Worm (Caenorhabditis elegans) whole organism, L4/young adult: Measurements from ENCODE around the gene wht-5.
"Not testable (repeated sequence)": the region's sequence is repeated elsewhere in the genome, so short reads cannot be mapped to it uniquely, and the experiment has no call there.

Experiments used
- W03F9.2 ChIP-seq: fragments of 150-350 bp; optimal IDR thresholded peaks from 2 replicates; lab custom pipeline; 2014; ENCODE audit warnings: missing biosample characterization, missing genetic modification characterization
- dao-5 ChIP-seq: sonication (generic microtip); optimal IDR thresholded peaks from 2 replicates; lab custom pipeline; 2016; ENCODE audit warnings: missing genotype, missing genetic modification characterization, moderate library complexity, missing compliant biosample characterization
- him-1 ChIP-seq: sonication (generic microtip); optimal IDR thresholded peaks from 2 replicates; lab custom pipeline; 2016; ENCODE audit warnings: missing genotype, missing genetic modification reagents, missing genetic modification characterization, missing compliant biosample characterization

Gene wht-5

ce11 chrIV:12336893-12337627, at the start of gene wht-5, which contains the start of gene F19B6.10:
TSS of gene wht-5 (plus strand) at chrIV:12337577.
TSS of gene F19B6.10 (plus strand) at chrIV:12337193.
- TF ChIP-seq dao-5 (no peak), W03F9.2 (tag; lab: Kevin White, UChicago) (no peak), him-1 (tag; lab: Kevin White, UChicago) (no peak)

- no peak for TF ChIP-seq W03F9.2 (tag; lab: Kevin White, UChicago)
- no peak for TF ChIP-seq dao-5
- no peak for TF ChIP-seq him-1 (tag; lab: Kevin White, UChicago)
Measured at ce11 chrIV:12287628-12288027, 49.7 kb upstream of the wht-5 start, which contains the start of gene erl-1. TSS of gene erl-1 (plus strand) at chrIV:12287928.

ce11 chrIV:12289149-12289548, 48.2 kb upstream of the wht-5 start, which contains the start of gene C42C1.9:
TSS of gene C42C1.9 (plus strand) at chrIV:12289449.
- TF ChIP-seq W03F9.2 (tag; lab: Kevin White, UChicago) (no peak), dao-5 (no peak), him-1 (tag; lab: Kevin White, UChicago) (no peak)

- TF ChIP-seq W03F9.2 (tag; lab: Kevin White, UChicago) (no peak), him-1 (tag; lab: Kevin White, UChicago) (no peak), dao-5 (no peak)
Measured at ce11 chrIV:12290744-12291143, 46.6 kb upstream of the wht-5 start, which contains the start of gene C42C1.8. TSS of gene C42C1.8 (plus strand) at chrIV:12291044.

ce11 chrIV:12301161-12301560, 36.2 kb upstream of the wht-5 start, which contains the start of gene oac-59:
TSS of gene oac-59 (minus strand) at chrIV:12301261.
- TF ChIP-seq W03F9.2 (tag; lab: Kevin White, UChicago) (no peak), him-1 (tag; lab: Kevin White, UChicago) (no peak)

ce11 chrIV:12302885-12303284, 34.5 kb upstream of the wht-5 start:
- no peak for TF ChIP-seq dao-5
- TF ChIP-seq him-1 (tag; lab: Kevin White, UChicago) = no peak
- TF ChIP-seq W03F9.2 (tag; lab: Kevin White, UChicago) = no peak

ce11 chrIV:12304750-12305149, 32.6 kb upstream of the wht-5 start:
- TF ChIP-seq dao-5 (no peak), W03F9.2 (tag; lab: Kevin White, UChicago) (no peak), him-1 (tag; lab: Kevin White, UChicago) (no peak)

- TF ChIP-seq W03F9.2 (tag; lab: Kevin White, UChicago) (no peak), him-1 (tag; lab: Kevin White, UChicago) (no peak), dao-5 (no peak)
Measured at ce11 chrIV:12305956-12306355, 31.4 kb upstream of the wht-5 start.

ce11 chrIV:12307720-12308119, 29.7 kb upstream of the wht-5 start, which contains the start of gene oac-57:
TSS of gene oac-57 (minus strand) at chrIV:12307820.
- no peak for TF ChIP-seq dao-5
- no peak for TF ChIP-seq him-1 (tag; lab: Kevin White, UChicago)
- TF ChIP-seq W03F9.2 (tag; lab: Kevin White, UChicago) = no peak

ce11 chrIV:12311597-12311996, 25.8 kb upstream of the wht-5 start, which contains the start of gene oac-58:
TSS of gene oac-58 (minus strand) at chrIV:12311697.
- no peak for TF ChIP-seq W03F9.2 (tag; lab: Kevin White, UChicago)
- no peak for TF ChIP-seq dao-5
- no peak for TF ChIP-seq him-1 (tag; lab: Kevin White, UChicago)

- TF ChIP-seq dao-5; him-1 (tag; lab: Kevin White, UChicago); W03F9.2 (tag; lab: Kevin White, UChicago): not testable (repeated sequence)
Measured at ce11 chrIV:12326932-12327331, 10.4 kb upstream of the wht-5 start, which contains the start of gene F19B6.3. TSS of gene F19B6.3 (plus strand) at chrIV:12327232.

- TF ChIP-seq dao-5 (no peak), W03F9.2 (tag; lab: Kevin White, UChicago) (no peak), him-1 (tag; lab: Kevin White, UChicago) (no peak)
Measured at ce11 chrIV:12330840-12331359, 6.5 kb upstream of the wht-5 start, which contains the start of gene ufd-1. TSS of gene ufd-1 (minus strand) at chrIV:12330890.

- no peak for TF ChIP-seq dao-5
- TF ChIP-seq W03F9.2 (tag; lab: Kevin White, UChicago) = no peak
- no peak for TF ChIP-seq him-1 (tag; lab: Kevin White, UChicago)
Measured at ce11 chrIV:12334142-12334541, 3.2 kb upstream of the wht-5 start.

- TF ChIP-seq dao-5 (no peak), W03F9.2 (tag; lab: Kevin White, UChicago) (no peak), him-1 (tag; lab: Kevin White, UChicago) (no peak)
Measured at ce11 chrIV:12334708-12335107, 2.7 kb upstream of the wht-5 start.
